Fruit fly (Drosophila melanogaster) whole organism, pupa: ENCODE measurements around the gene CG14634.

Experiments used
- CG14655 ChIP-seq: fragments of 200-800 bp; sonication (Bioruptor generic); optimal IDR thresholded peaks from 3 replicates; lab custom pipeline; 2017; ENCODE audit warnings: mild to moderate bottlenecking, missing biosample characterization, missing genetic modification reagents, missing genetic modification characterization
- CG15710 ChIP-seq: fragments of 200-800 bp; sonication (Bioruptor generic); optimal IDR thresholded peaks from 2 replicates; lab custom pipeline; 2018; ENCODE audit warnings: missing biosample characterization, mild to moderate bottlenecking, missing genetic modification characterization, moderate library complexity
- CG17806 ChIP-seq: fragments of 200-800 bp; sonication (Bioruptor generic); optimal IDR thresholded peaks from 2 replicates; lab custom pipeline; 2018; ENCODE audit warnings: missing biosample characterization, mild to moderate bottlenecking, missing genetic modification characterization, moderate library complexity
- CG9948 ChIP-seq: fragments of 200-800 bp; sonication (Bioruptor generic); optimal IDR thresholded peaks from 2 replicates; lab custom pipeline; 2018; ENCODE audit warnings: missing biosample characterization, mild to moderate bottlenecking, missing genetic modification characterization, moderate library complexity
- D1 ChIP-seq: fragments of 200-800 bp; sonication (Bioruptor generic); optimal IDR thresholded peaks from 2 replicates; lab custom pipeline; 2018; ENCODE audit warnings: missing biosample characterization, mild to moderate bottlenecking, missing genetic modification characterization, moderate library complexity
- EcR ChIP-seq: fragments of 200-800 bp; sonication (Bioruptor generic); optimal IDR thresholded peaks from 3 replicates; lab custom pipeline; 2019; ENCODE audit warnings: missing biosample characterization, missing genetic modification characterization, mild to moderate bottlenecking, moderate library complexity, missing genetic modification reagents
- Pif1A ChIP-seq: fragments of 200-800 bp; sonication (Bioruptor generic); optimal IDR thresholded peaks from 3 replicates; lab custom pipeline; 2016; ENCODE audit warnings: missing biosample characterization, missing genetic modification characterization
- fd96Ca ChIP-seq: fragments of 200-800 bp; sonication (Bioruptor generic); IDR thresholded peaks from 3 replicates; pipeline ENCODE4 v1.3.6; 2022; ENCODE audit warnings: missing biosample characterization, missing genetic modification characterization

DNA sequence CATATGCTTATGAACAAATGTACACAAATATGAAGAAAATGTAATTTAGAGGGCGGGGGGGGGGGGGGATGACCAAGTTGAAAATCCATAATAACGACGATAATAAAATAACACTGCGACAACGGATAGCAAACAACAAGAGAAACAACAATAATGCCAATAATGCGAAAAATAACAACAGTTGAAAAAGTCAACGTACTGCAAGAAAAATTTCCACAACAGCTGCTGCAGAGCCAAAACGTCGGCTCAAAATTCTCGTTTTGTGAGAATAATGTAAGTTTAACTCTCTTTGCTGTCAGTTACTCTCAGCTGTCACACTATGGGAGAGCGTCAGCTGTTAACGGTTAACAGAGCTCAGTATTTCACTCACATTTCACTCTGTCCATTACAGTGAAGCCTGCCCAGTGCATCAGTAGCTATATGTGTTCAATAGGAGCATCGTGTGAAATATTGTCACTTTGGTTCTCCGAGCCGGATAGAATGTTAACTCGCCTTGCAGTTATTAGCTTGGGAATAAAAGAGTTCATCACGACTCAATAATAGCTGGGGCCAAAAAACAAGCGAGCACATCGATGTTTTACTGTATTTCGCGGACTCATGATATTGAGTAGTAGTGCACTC is 38.4 kb downstream of the CG14634 start:
- TF ChIP-seq CG15710 (peak; percentile 91), CG14655 (peak; percentile 89), fd96Ca (GFP tag; lab: Robert Waterston, UW) (peak; percentile 97), EcR (peak; percentile 92), D1 (tag; lab: Kevin White, UChicago) (peak; percentile 55), Pif1A (GFP tag; lab: Kevin White, UChicago) (peak; percentile 93), CG9948 (tag; lab: Kevin White, UChicago) (peak; percentile 86), CG17806 (tag; lab: Kevin White, UChicago) (peak; percentile 90)
